Fruit fly (Drosophila melanogaster): ENCODE measurements around the gene CG6763.

The CG6763 gene

DNA sequence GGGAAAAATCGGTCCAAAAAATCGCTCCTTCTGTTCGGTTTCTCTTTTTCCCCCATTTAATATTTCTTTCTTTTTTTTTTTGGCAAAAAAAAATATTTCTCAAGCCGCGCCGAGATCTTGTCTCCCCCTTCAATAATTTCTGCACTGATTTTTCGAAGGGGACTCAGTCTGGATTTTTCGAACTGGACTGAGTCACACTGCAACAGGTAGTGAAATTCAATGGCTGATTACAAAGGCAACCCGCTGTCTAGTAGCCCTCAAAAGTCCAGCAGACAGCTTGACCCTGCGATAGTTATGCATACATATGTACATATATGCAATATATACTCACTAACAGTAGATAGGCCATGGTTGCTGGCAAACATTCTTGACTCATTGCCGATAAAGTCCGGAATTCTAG, 36.4 kb downstream of the CG6763 start:
- TF ChIP-seq CG6808 (GFP tag; optimal IDR thresholded peaks at IDR 0.05) (no peak), fd85E (GFP tag; optimal IDR thresholded peaks at IDR 0.05) (no peak), Sox15 (GFP tag; optimal IDR thresholded peaks at IDR 0.05) (no peak), CG34406 (GFP tag; optimal IDR thresholded peaks at IDR 0.05) (no peak), lz (GFP tag; optimal IDR thresholded peaks at IDR 0.05) (no peak), CG16779 (tag; optimal IDR thresholded peaks at IDR 0.05) (no peak), CG15336 (GFP tag; IDR thresholded peaks at IDR 0.05) (no peak)

DNA sequence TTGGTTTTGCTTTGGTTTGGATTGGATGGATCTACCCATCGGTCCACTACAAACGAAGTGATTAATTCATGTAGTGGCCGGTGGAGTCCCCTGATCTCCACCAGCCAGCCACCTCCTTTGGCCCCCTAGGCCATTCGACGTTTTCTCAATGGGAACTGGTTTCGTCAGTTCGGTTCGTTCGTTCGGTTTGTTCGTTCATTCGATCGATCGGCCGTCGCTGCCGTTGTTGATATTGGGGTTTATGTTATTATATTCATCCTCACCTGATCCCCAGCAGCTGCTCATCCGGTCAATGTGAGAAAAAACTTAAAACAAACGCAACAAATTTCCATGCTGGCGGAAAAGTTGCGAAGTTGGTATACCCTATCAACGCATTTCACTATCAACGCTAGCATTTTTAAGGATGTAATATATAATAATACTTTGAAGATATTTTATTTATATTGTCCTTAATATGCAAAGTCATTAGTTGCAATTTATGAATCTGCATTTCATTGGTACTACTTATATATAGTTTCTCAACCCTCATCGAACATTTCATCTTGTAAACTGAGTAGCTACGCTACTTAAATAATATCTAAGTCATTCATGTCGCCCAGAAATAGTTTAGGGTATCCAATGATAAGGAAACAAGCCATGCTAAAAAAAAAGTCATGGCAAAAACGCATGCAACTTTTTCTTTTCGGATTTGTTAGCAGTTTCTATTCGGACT, 40.0 kb downstream of the CG6763 start:
- TF ChIP-seq Ets96B (tag; optimal IDR thresholded peaks at IDR 0.05) (no peak), svp (GFP tag) (no peak), CG10631 (GFP tag; optimal IDR thresholded peaks at IDR 0.05) (peak; percentile 11), CG3919 (GFP tag; optimal IDR thresholded peaks at IDR 0.05) (no peak), Blimp-1 (GFP tag; optimal IDR thresholded peaks at IDR 0.05) (no peak), Lpt (GFP tag; optimal IDR thresholded peaks at IDR 0.05) (no peak), Sox14 (GFP tag; optimal IDR thresholded peaks at IDR 0.05) (no peak), CG8632 (GFP tag; optimal IDR thresholded peaks at IDR 0.05) (no peak), esn (GFP tag; optimal IDR thresholded peaks at IDR 0.05) (no peak), Hr39 (GFP tag; optimal IDR thresholded peaks at IDR 0.05) (no peak), Eip78C (GFP tag) (peak; percentile 72), Sox102F (GFP tag; optimal IDR thresholded peaks at IDR 0.05) (no peak), pdm3 (GFP tag; optimal IDR thresholded peaks at IDR 0.05) (peak; percentile 22), vri (GFP tag; optimal IDR thresholded peaks at IDR 0.05) (no peak), CG32006 (GFP tag; optimal IDR thresholded peaks at IDR 0.05) (peak; percentile 83), lz (GFP tag; optimal IDR thresholded peaks at IDR 0.05) (no peak), fkh (GFP tag; optimal IDR thresholded peaks at IDR 0.05) (no peak), CG7368 (GFP tag; optimal IDR thresholded peaks at IDR 0.05) (no peak), CG6854 (GFP tag; optimal IDR thresholded peaks at IDR 0.05) (no peak), CG1621 (tag; optimal IDR thresholded peaks at IDR 0.05) (no peak), Eip75B (GFP tag; optimal IDR thresholded peaks at IDR 0.05) (no peak), CG6808 (GFP tag; optimal IDR thresholded peaks at IDR 0.05) (no peak), dsx (GFP tag; optimal IDR thresholded peaks at IDR 0.05; ENCODE audit: poor library complexity, severe bottlenecking) (no peak), CG8119 (GFP tag; IDR thresholded peaks at IDR 0.05) (0 out of 3 replicates have a peak, but pooled peaks have one; percentile 51), Gug (GFP tag; IDR thresholded peaks at IDR 0.05) (no peak), spab (GFP tag; optimal IDR thresholded peaks at IDR 0.05) (no peak), CG15336 (GFP tag; IDR thresholded peaks at IDR 0.05) (peak; percentile 27; the same call in 1 of the 2 replicates), fd59A (GFP tag; optimal IDR thresholded peaks at IDR 0.05) (no peak), CG9139 (GFP tag; optimal IDR thresholded peaks at IDR 0.05) (no peak), CG3032 (tag; optimal IDR thresholded peaks at IDR 0.05) (no peak), Smox (GFP tag; optimal IDR thresholded peaks at IDR 0.05) (no peak), dac (GFP tag; optimal IDR thresholded peaks at IDR 0.05) (peak; percentile 32), salr (GFP tag; optimal IDR thresholded peaks at IDR 0.05) (peak in 1 of 2 experiments; percentile 44), ss (GFP tag; optimal IDR thresholded peaks at IDR 0.05) (peak in 1 of 2 experiments; percentile 19), CG6276 (GFP tag; optimal IDR thresholded peaks at IDR 0.05) (peak; percentile 33), eg (GFP tag; IDR thresholded peaks at IDR 0.05) (no peak), Hr38 (GFP tag; optimal IDR thresholded peaks at IDR 0.05) (no peak), topi (GFP tag; optimal IDR thresholded peaks at IDR 0.05) (no peak), Met (GFP tag; optimal IDR thresholded peaks at IDR 0.05) (no peak), CG11902 (GFP tag; optimal IDR thresholded peaks at IDR 0.05) (no peak), CG4318 (GFP tag; optimal IDR thresholded peaks at IDR 0.05) (peak; percentile 52), OdsH (GFP tag; optimal IDR thresholded peaks at IDR 0.05) (no peak), Sox15 (GFP tag; optimal IDR thresholded peaks at IDR 0.05) (no peak), CG31627 (GFP tag; optimal IDR thresholded peaks at IDR 0.05) (no peak), CG11762 (GFP tag; optimal IDR thresholded peaks at IDR 0.05; ENCODE audit: insufficient read depth) (no peak), Ets21C (GFP tag; optimal IDR thresholded peaks at IDR 0.05) (no peak)

Data from whole organism, prepupa.